In genomic region chrIV:6802132-6802531, ce11 we compare ENCODE assay signal across 1 worm cellular context.
TF ChIP-seq lines count a peak whose summit lies in the region.

Gene cest-4, minus strand, starts transcription at chrIV:6802337.
Gene C17H12.11, plus strand, starts transcription at chrIV:6802387.

TF ChIP-seq in whole organism, L4 larva, 104 proteins besides CTCF, POLR2A, EP300 and RAD21 (continued from another document):
- TF ChIP-seq dpl-1 (GFP tag; optimal IDR thresholded peaks at IDR 0.05; lab: Kevin White, UChicago) = no peak
- TF ChIP-seq saeg-2 (GFP tag; IDR thresholded peaks at IDR 0.05; lab: Robert Waterston, UW) = no peak
- TF ChIP-seq ceh-32 (tag; optimal IDR thresholded peaks at IDR 0.05; lab: Kevin White, UChicago; ENCODE audit: poor library complexity) = no peak
- no peak for TF ChIP-seq lin-39 (tag; optimal IDR thresholded peaks at IDR 0.05; lab: Kevin White, UChicago)
- TF ChIP-seq dmd-6 (GFP tag; IDR thresholded peaks at IDR 0.05; lab: Robert Waterston, UW) = peak; percentile 91
- TF ChIP-seq Y5F2A.4 (GFP tag; optimal IDR thresholded peaks at IDR 0.05; lab: Kevin White, UChicago) = no peak
- TF ChIP-seq duxl-1 (tag; optimal IDR thresholded peaks at IDR 0.05; lab: Kevin White, UChicago; ENCODE audit: poor library complexity) = no peak
- no peak for TF ChIP-seq lin-29 (GFP tag; IDR thresholded peaks at IDR 0.05; lab: Robert Waterston, UW)
- no peak for TF ChIP-seq zfp-3 (GFP tag; conservative IDR thresholded peaks at IDR 0.05; lab: Robert Waterston, UW)
- no peak for TF ChIP-seq lin-38 (GFP tag; IDR thresholded peaks at IDR 0.05; lab: Robert Waterston, UW)
- no peak for TF ChIP-seq pha-4 (GFP tag; IDR thresholded peaks at IDR 0.05; lab: Robert Waterston, UW)
- no peak for TF ChIP-seq pha-4 (tag; optimal IDR thresholded peaks at IDR 0.05; lab: Kevin White, UChicago)
- peak; percentile 73 for TF ChIP-seq hlh-11 (tag; optimal IDR thresholded peaks at IDR 0.05; lab: Kevin White, UChicago)
- no peak for TF ChIP-seq lin-1 (GFP tag; IDR thresholded peaks at IDR 0.05; lab: Robert Waterston, UW)
- no peak for TF ChIP-seq sdz-12 (GFP tag; optimal IDR thresholded peaks at IDR 0.05; lab: Kevin White, UChicago)
- TF ChIP-seq vab-7 (GFP tag; IDR thresholded peaks at IDR 0.05; lab: Robert Waterston, UW) = no peak
TF ChIP-seq in whole organism, L4 larva: peak in this region for 13.
